Worm (Caenorhabditis elegans) whole organism, L4 larva: ENCODE measurements around the gene xpf-1.

Source experiments
- D1046.2 ChIP-seq: fragments of 200-800 bp; sonication (Bioruptor generic); IDR thresholded peaks from 2 replicates; pipeline ENCODE4 v1.3.6; 2022; ENCODE audit warnings: missing genetic modification characterization, missing compliant biosample characterization
- F49E8.2 ChIP-seq: sonication (generic microtip); optimal IDR thresholded peaks from 2 replicates; lab custom pipeline; 2016; ENCODE audit warnings: missing compliant biosample characterization, mild to moderate bottlenecking, missing genetic modification characterization, borderline replicate concordance
- T26A8.4 ChIP-seq: fragments of 200-800 bp; sonication (Bioruptor generic); IDR thresholded peaks from 2 replicates; pipeline ENCODE4 v1.3.6; 2022; ENCODE audit warnings: missing genetic modification characterization, missing compliant biosample characterization
- aha-1 ChIP-seq: fragments of 150-350 bp; peaks from one replicate; lab custom pipeline; 2014; ENCODE audit warnings: missing biosample characterization, missing genetic modification characterization
- ces-1 ChIP-seq: fragments of 150-350 bp; sonication (generic microtip); optimal IDR thresholded peaks from 4 replicates; lab custom pipeline; 2014; ENCODE audit warnings: missing biosample characterization, missing genetic modification reagents, missing genetic modification characterization
- ctbp-1 ChIP-seq: fragments of 200-800 bp; sonication (Bioruptor generic); IDR thresholded peaks from 2 replicates; pipeline ENCODE4 v1.3.6; 2022; ENCODE audit warnings: missing genetic modification reagents, missing genetic modification characterization, missing compliant biosample characterization
- daf-16 ChIP-seq, 3 experiments: sonication (generic microtip); optimal IDR thresholded peaks; 2 replicates each; lab custom pipeline; 2016 to 2017; ENCODE audit warnings: missing genetic modification characterization in 3 of 3, missing genetic modification reagents in 3 of 3, mild to moderate bottlenecking in 2 of 3, missing compliant biosample characterization in 2 of 3, missing biosample characterization in 1 of 3, moderate library complexity in 1 of 3
- daf-19 ChIP-seq: fragments of 200-800 bp; sonication (Bioruptor generic); conservative IDR thresholded peaks from 2 replicates; pipeline ENCODE4 v1.3.6; 2022; ENCODE audit warnings: missing genetic modification characterization, missing compliant biosample characterization
- daf-8 ChIP-seq: fragments of 200-800 bp; sonication (Bioruptor generic); IDR thresholded peaks from 2 replicates; pipeline ENCODE4 v1.3.6; 2022; ENCODE audit warnings: missing genetic modification characterization, missing compliant biosample characterization
- dmd-6 ChIP-seq: fragments of 200-800 bp; sonication (Bioruptor generic); IDR thresholded peaks from 2 replicates; pipeline ENCODE4 v1.3.6; 2022; ENCODE audit warnings: missing genetic modification reagents, missing genetic modification characterization, missing compliant biosample characterization
- dmd-8 ChIP-seq: fragments of 200-800 bp; sonication (Bioruptor generic); IDR thresholded peaks from 2 replicates; pipeline ENCODE4 v1.3.6; 2022; ENCODE audit warnings: missing genetic modification characterization, missing compliant biosample characterization
- duxl-1 ChIP-seq: sonication (generic microtip); optimal IDR thresholded peaks from 2 replicates; lab custom pipeline; 2016; ENCODE audit warnings: mild to moderate bottlenecking, missing genetic modification characterization, moderate library complexity, missing compliant biosample characterization; ENCODE audit not compliant: poor library complexity
- egl-43 ChIP-seq: fragments of 200-800 bp; sonication (Bioruptor generic); IDR thresholded peaks from 2 replicates; pipeline ENCODE4 v1.3.6; 2022; ENCODE audit warnings: missing genetic modification reagents, missing genetic modification characterization, missing compliant biosample characterization
- fos-1 ChIP-seq: fragments of 150-350 bp; optimal IDR thresholded peaks from 2 replicates; lab custom pipeline; 2014; ENCODE audit warnings: missing biosample characterization, missing genetic modification characterization
- gei-8 ChIP-seq: fragments of 200-800 bp; sonication (Bioruptor generic); optimal IDR thresholded peaks from 2 replicates; lab custom pipeline; 2018; ENCODE audit warnings: mild to moderate bottlenecking, missing genetic modification characterization, missing compliant biosample characterization
- hmg-1.1 ChIP-seq: fragments of 200-800 bp; sonication (Bioruptor generic); IDR thresholded peaks from 2 replicates; pipeline ENCODE4 v1.3.6; 2022; ENCODE audit warnings: missing genetic modification reagents, missing genetic modification characterization, missing compliant biosample characterization
- jun-1 ChIP-seq: fragments of 150-350 bp; optimal IDR thresholded peaks from 2 replicates; lab custom pipeline; 2014; ENCODE audit warnings: missing biosample characterization, missing genetic modification reagents, missing genetic modification characterization
- lin-1 ChIP-seq: fragments of 200-800 bp; sonication (Bioruptor generic); IDR thresholded peaks from 2 replicates; pipeline ENCODE4 v1.3.6; 2022; ENCODE audit warnings: missing genetic modification reagents, missing genetic modification characterization, missing compliant biosample characterization
- lin-13 ChIP-seq: fragments of 150-350 bp; optimal IDR thresholded peaks from 2 replicates; lab custom pipeline; 2014; ENCODE audit warnings: missing biosample characterization, missing genetic modification reagents, missing genetic modification characterization
- lin-29 ChIP-seq: fragments of 200-800 bp; sonication (Bioruptor generic); IDR thresholded peaks from 2 replicates; pipeline ENCODE4 v1.3.6; 2022; ENCODE audit warnings: missing genetic modification reagents, missing genetic modification characterization, missing compliant biosample characterization
- lin-38 ChIP-seq: fragments of 200-800 bp; sonication (Bioruptor generic); IDR thresholded peaks from 2 replicates; pipeline ENCODE4 v1.3.6; 2022; ENCODE audit warnings: missing genetic modification reagents, missing genetic modification characterization, missing compliant biosample characterization
- lin-39 ChIP-seq: fragments of 150-350 bp; optimal IDR thresholded peaks from 2 replicates; lab custom pipeline; 2014; ENCODE audit warnings: missing biosample characterization, missing genetic modification reagents, missing genetic modification characterization
- mdl-1 ChIP-seq, 2 experiments: fragments of 150-350 bp in 1 of 2; sonication (generic microtip) in 1 of 2; optimal IDR thresholded peaks; 2 replicates each; lab custom pipeline; 2014 to 2017; ENCODE audit warnings: missing biosample characterization in 2 of 2, missing genetic modification characterization in 2 of 2
- mdt-29 ChIP-seq: fragments of 200-800 bp; sonication (Bioruptor generic); IDR thresholded peaks from 2 replicates; pipeline ENCODE4 v1.3.6; 2022; ENCODE audit warnings: missing genetic modification reagents, missing genetic modification characterization, missing compliant biosample characterization
- mxl-2 ChIP-seq: fragments of 200-800 bp; sonication (Bioruptor generic); conservative IDR thresholded peaks from 2 replicates; pipeline ENCODE4 v1.3.6; 2022; ENCODE audit warnings: missing genetic modification reagents, missing genetic modification characterization, missing compliant biosample characterization
- mxl-3 ChIP-seq: fragments of 200-800 bp; sonication (Bioruptor generic); optimal IDR thresholded peaks from 2 replicates; lab custom pipeline; 2018; ENCODE audit warnings: mild to moderate bottlenecking, missing genetic modification characterization, missing compliant biosample characterization
- nhr-10 ChIP-seq: fragments of 150-350 bp; optimal IDR thresholded peaks from 2 replicates; lab custom pipeline; 2014; ENCODE audit warnings: missing biosample characterization, missing genetic modification characterization
- nhr-11 ChIP-seq: fragments of 150-350 bp; optimal IDR thresholded peaks from 2 replicates; lab custom pipeline; 2014; ENCODE audit warnings: missing biosample characterization, missing genetic modification characterization
- nhr-48 ChIP-seq: sonication (generic microtip); optimal IDR thresholded peaks from 2 replicates; lab custom pipeline; 2016; ENCODE audit warnings: mild to moderate bottlenecking, missing genetic modification characterization, missing compliant biosample characterization
- nhr-77 ChIP-seq: fragments of 150-350 bp; optimal IDR thresholded peaks from 2 replicates; lab custom pipeline; 2014; ENCODE audit warnings: missing biosample characterization, missing genetic modification characterization
- pha-4 ChIP-seq, 2 experiments: fragments of 150-350 bp in 1 of 2; fragments of 200-800 bp in 1 of 2; sonication (Bioruptor generic) in 1 of 2; IDR thresholded peaks in 1 of 2; optimal IDR thresholded peaks in 1 of 2; 2 replicates each; pipeline versions ENCODE4 v1.3.6 to Lab custom; 2014 to 2022; ENCODE audit warnings: missing genetic modification characterization in 2 of 2, missing genetic modification reagents in 2 of 2, missing biosample characterization in 1 of 2, missing compliant biosample characterization in 1 of 2
- php-3 ChIP-seq: fragments of 200-800 bp; sonication (Bioruptor generic); IDR thresholded peaks from 2 replicates; pipeline ENCODE4 v1.3.6; 2022; ENCODE audit warnings: missing genetic modification reagents, missing genetic modification characterization, missing compliant biosample characterization
- pqm-1 ChIP-seq: sonication (generic microtip); optimal IDR thresholded peaks from 2 replicates; lab custom pipeline; 2017; ENCODE audit warnings: missing biosample characterization, missing genetic modification characterization
- saeg-2 ChIP-seq: fragments of 200-800 bp; sonication (Bioruptor generic); IDR thresholded peaks from 2 replicates; pipeline ENCODE4 v1.3.6; 2022; ENCODE audit warnings: missing genetic modification reagents, missing genetic modification characterization, missing compliant biosample characterization
- sdz-12 ChIP-seq: fragments of 200-800 bp; sonication (Bioruptor generic); optimal IDR thresholded peaks from 2 replicates; lab custom pipeline; 2018; ENCODE audit warnings: mild to moderate bottlenecking, missing genetic modification characterization, missing compliant biosample characterization
- set-16 ChIP-seq: fragments of 200-800 bp; sonication (Bioruptor generic); IDR thresholded peaks from 2 replicates; pipeline ENCODE4 v1.3.6; 2022; ENCODE audit warnings: missing genetic modification reagents, missing genetic modification characterization, missing compliant biosample characterization
- spr-1 ChIP-seq: sonication (generic microtip); optimal IDR thresholded peaks from 2 replicates; lab custom pipeline; 2016; ENCODE audit warnings: mild to moderate bottlenecking, missing genetic modification characterization, missing compliant biosample characterization
- spr-3 ChIP-seq: fragments of 200-800 bp; sonication (Bioruptor generic); optimal IDR thresholded peaks from 2 replicates; lab custom pipeline; 2018; ENCODE audit warnings: mild to moderate bottlenecking, missing genetic modification characterization, missing compliant biosample characterization
- tag-97 ChIP-seq: fragments of 200-800 bp; sonication (Bioruptor generic); IDR thresholded peaks from 2 replicates; pipeline ENCODE4 v1.3.6; 2022; ENCODE audit warnings: missing genetic modification characterization, missing compliant biosample characterization
- unc-39 ChIP-seq: sonication (generic microtip); optimal IDR thresholded peaks from 2 replicates; lab custom pipeline; 2017; ENCODE audit warnings: missing biosample characterization, missing genetic modification characterization
- unc-62 ChIP-seq, 3 experiments: fragments of 150-350 bp in 1 of 3; sonication (generic microtip); optimal IDR thresholded peaks in 2 of 3; peaks in 1 of 3; 1 replicate in 1 of 3; 2 replicates in 2 of 3; lab custom pipeline; 2014 to 2017; ENCODE audit warnings: missing biosample characterization in 3 of 3, missing genetic modification characterization in 3 of 3, missing genetic modification reagents in 3 of 3, missing genotype in 1 of 3
- vab-7 ChIP-seq: fragments of 200-800 bp; sonication (Bioruptor generic); IDR thresholded peaks from 2 replicates; pipeline ENCODE4 v1.3.6; 2022; ENCODE audit warnings: missing genetic modification reagents, missing genetic modification characterization, missing compliant biosample characterization
- zag-1 ChIP-seq: fragments of 150-350 bp; optimal IDR thresholded peaks from 2 replicates; lab custom pipeline; 2014; ENCODE audit warnings: missing biosample characterization, missing genetic modification characterization
- zfp-2 ChIP-seq: sonication (generic microtip); optimal IDR thresholded peaks from 2 replicates; lab custom pipeline; 2016; ENCODE audit warnings: mild to moderate bottlenecking, missing genetic modification characterization, missing compliant biosample characterization
- zip-2 ChIP-seq: fragments of 150-350 bp; optimal IDR thresholded peaks from 2 replicates; lab custom pipeline; 2014; ENCODE audit warnings: missing biosample characterization, missing genetic modification characterization
- ztf-11 ChIP-seq: fragments of 150-350 bp; optimal IDR thresholded peaks from 2 replicates; lab custom pipeline; 2014; ENCODE audit warnings: missing biosample characterization, missing genetic modification characterization
- ztf-7 ChIP-seq: fragments of 150-350 bp; optimal IDR thresholded peaks from 2 replicates; lab custom pipeline; 2014; ENCODE audit warnings: missing biosample characterization, missing genetic modification characterization

xpf-1 gene

DNA sequence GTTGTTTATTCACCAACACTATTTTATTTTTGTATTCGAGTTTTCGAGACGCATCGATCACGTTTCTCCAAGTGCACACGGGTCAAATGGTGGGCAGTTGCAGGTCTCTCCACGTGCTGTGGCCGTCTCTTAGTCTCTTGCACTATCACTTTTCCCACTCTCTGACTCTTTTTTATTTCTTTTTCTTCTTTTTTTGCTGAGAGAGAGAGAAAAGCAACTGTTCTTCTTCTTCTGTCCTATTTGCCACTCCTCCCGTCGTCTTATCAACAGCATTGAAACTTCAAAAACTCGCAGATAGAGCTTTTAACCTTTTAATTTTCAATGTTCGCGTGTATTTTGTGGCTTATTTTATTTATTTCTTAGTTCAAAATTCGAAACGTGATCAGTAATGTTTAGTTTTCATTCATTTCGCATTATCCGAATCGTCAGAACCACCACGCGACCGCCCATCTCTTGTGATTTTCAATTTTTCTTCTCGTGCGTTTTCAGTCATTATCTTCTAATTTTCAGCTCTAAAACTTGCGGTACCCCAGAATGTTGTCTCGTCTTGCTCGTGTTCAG lies 32.7 kb downstream of the xpf-1 start, which contains the start of gene alh-8 (continued):
- TF ChIP-seq duxl-1 (tag; lab: Kevin White, UChicago) (no peak), pqm-1 (tag; lab: Kevin White, UChicago) (peak; percentile 57), lin-1 (GFP tag; lab: Robert Waterston, UW) (peak; percentile 19; the same call in 1 of the 2 replicates), ces-1 (GFP tag; lab: Kevin White, UChicago) (no peak), zfp-2 (tag; lab: Kevin White, UChicago) (no peak), nhr-10 (tag; lab: Kevin White, UChicago) (no peak), daf-8 (GFP tag; lab: Robert Waterston, UW) (no peak), jun-1 (no peak), lin-38 (GFP tag; lab: Robert Waterston, UW) (peak; percentile 50), zip-2 (tag; lab: Kevin White, UChicago) (no peak), mxl-3 (peak; percentile 96), T26A8.4 (0 out of 2 replicates have a peak, but pooled peaks have one; percentile 10), mdl-1 (tag; optimal IDR thresholded peaks at IDR 0.05; lab: Kevin White, UChicago) (peak; percentile 84 to 98), nhr-48 (tag; lab: Kevin White, UChicago) (peak; percentile 52), unc-39 (no peak), gei-8 (no peak), daf-19 (GFP tag; lab: Robert Waterston, UW) (no peak), daf-16 (GFP tag; optimal IDR thresholded peaks at IDR 0.05; lab: Kevin White, UChicago) (peak in 1 of 2 experiments; percentile 82), daf-16 (tag; optimal IDR thresholded peaks at IDR 0.05; lab: Kevin White, UChicago) (peak; percentile 94), spr-3 (GFP tag; lab: Kevin White, UChicago) (peak; percentile 56)
- TF ChIP-seq, all 104 proteins: peak for 30

DNA sequence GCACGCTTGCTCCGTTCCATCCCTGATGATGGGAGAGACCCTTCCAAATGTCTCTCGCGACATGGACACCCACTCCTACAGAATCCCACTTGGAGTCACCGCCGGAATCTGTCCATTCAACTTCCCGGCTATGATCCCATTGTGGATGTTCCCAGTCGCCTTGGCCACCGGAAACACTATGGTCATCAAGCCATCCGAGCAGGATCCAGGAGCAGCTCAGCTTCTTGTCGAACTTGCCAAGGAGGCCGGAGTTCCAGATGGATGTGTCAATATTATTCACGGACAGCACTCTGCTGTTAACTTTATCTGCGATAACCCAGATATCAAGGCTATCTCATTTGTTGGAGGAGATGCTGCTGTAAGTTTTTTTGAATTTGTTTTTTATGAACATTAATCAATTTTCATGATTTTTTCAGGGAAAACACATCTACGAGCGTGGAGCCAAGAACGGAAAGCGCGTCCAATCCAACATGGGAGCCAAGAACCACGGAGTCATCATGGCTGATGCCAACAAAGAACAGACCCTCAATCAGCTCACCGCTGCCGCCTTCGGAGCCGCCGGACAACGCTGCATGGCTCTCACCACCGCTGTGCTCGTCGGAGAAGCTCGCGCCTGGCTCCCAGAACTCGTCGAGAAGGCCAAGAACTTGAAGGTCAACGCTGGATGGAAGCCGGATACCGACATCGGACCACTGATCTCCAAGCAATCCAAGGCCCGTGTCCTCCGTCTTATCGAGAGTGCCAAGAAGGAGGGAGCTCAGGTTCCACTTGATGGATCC lies 34.0 kb downstream of the xpf-1 start:
- no peak for TF ChIP-seq fos-1 (tag; lab: Kevin White, UChicago)
- no peak for TF ChIP-seq saeg-2 (GFP tag; lab: Robert Waterston, UW)
- TF ChIP-seq vab-7 (GFP tag; lab: Robert Waterston, UW): no peak
- TF ChIP-seq D1046.2 (GFP tag; lab: Robert Waterston, UW): 0 out of 2 replicates have a peak, but pooled peaks have one; percentile 33
- TF ChIP-seq duxl-1 (tag; lab: Kevin White, UChicago): no peak
- TF ChIP-seq mxl-2 (GFP tag; lab: Robert Waterston, UW): no peak
- TF ChIP-seq nhr-77: no peak
- no peak for TF ChIP-seq hmg-1.1 (GFP tag; lab: Robert Waterston, UW)
- TF ChIP-seq ztf-7 (tag; lab: Kevin White, UChicago): no peak
- no peak for TF ChIP-seq ztf-11
- no peak for TF ChIP-seq egl-43
- TF ChIP-seq lin-39 (tag; lab: Kevin White, UChicago): no peak
- TF ChIP-seq ces-1 (GFP tag; lab: Kevin White, UChicago): no peak
- no peak for TF ChIP-seq nhr-11 (tag; lab: Kevin White, UChicago)
- peak; percentile 94 for TF ChIP-seq set-16 (GFP tag; lab: Robert Waterston, UW)
- no peak for TF ChIP-seq zag-1 (tag; lab: Kevin White, UChicago)
- TF ChIP-seq F49E8.2 (tag; lab: Kevin White, UChicago): no peak
- TF ChIP-seq ctbp-1 (GFP tag; lab: Robert Waterston, UW): no peak
- no peak for TF ChIP-seq dmd-6 (GFP tag; lab: Robert Waterston, UW)
- TF ChIP-seq dmd-8: no peak
- no peak for TF ChIP-seq spr-1
- no peak for TF ChIP-seq php-3 (GFP tag; lab: Robert Waterston, UW)
- TF ChIP-seq lin-13: no peak
- no peak for TF ChIP-seq mdt-29 (GFP tag; lab: Robert Waterston, UW)
- TF ChIP-seq pha-4 (GFP tag; IDR thresholded peaks at IDR 0.05; lab: Robert Waterston, UW): no peak
- no peak for TF ChIP-seq pha-4 (tag; optimal IDR thresholded peaks at IDR 0.05; lab: Kevin White, UChicago)
- TF ChIP-seq tag-97 (GFP tag; lab: Robert Waterston, UW): no peak
- no peak for TF ChIP-seq sdz-12
- TF ChIP-seq unc-62 (GFP tag; optimal IDR thresholded peaks at IDR 0.05 in 1 of 2; lab: Kevin White, UChicago): peak in 1 of 2 experiments; percentile 69
- TF ChIP-seq unc-62 (tag; optimal IDR thresholded peaks at IDR 0.05; lab: Kevin White, UChicago): no peak
- TF ChIP-seq lin-29 (GFP tag; lab: Robert Waterston, UW): no peak
- peak; percentile 96 for TF ChIP-seq aha-1 (tag; lab: Kevin White, UChicago)
